Worm (Caenorhabditis elegans) whole organism, mixed stage, embryonic: Measurements from ENCODE around the gene F56F11.4.

ENCODE experiments used
- blmp-1 ChIP-seq: fragments of 150-350 bp; optimal IDR thresholded peaks from 2 replicates; lab custom pipeline; 2014; ENCODE audit warnings: missing biosample characterization, missing genetic modification characterization
- cnd-1 ChIP-seq: fragments of 200-800 bp; sonication (Bioruptor generic); optimal IDR thresholded peaks from 2 replicates; lab custom pipeline; 2018; ENCODE audit warnings: mild to moderate bottlenecking, missing genetic modification characterization, missing compliant biosample characterization
- nhr-237 ChIP-seq: fragments of 150-350 bp; optimal IDR thresholded peaks from 2 replicates; lab custom pipeline; 2014; ENCODE audit warnings: missing biosample characterization, missing genetic modification characterization
- nhr-28 ChIP-seq: fragments of 150-350 bp; optimal IDR thresholded peaks from 2 replicates; lab custom pipeline; 2014; ENCODE audit warnings: missing biosample characterization, missing genetic modification characterization
- nhr-76 ChIP-seq: sonication (generic microtip); optimal IDR thresholded peaks from 2 replicates; lab custom pipeline; 2017; ENCODE audit warnings: missing biosample characterization, missing genetic modification characterization
- unc-39 ChIP-seq: fragments of 150-350 bp; optimal IDR thresholded peaks from 2 replicates; lab custom pipeline; 2014; ENCODE audit warnings: missing biosample characterization, missing genetic modification characterization
- unc-62 ChIP-seq: fragments of 150-350 bp; optimal IDR thresholded peaks from 2 replicates; lab custom pipeline; 2014; ENCODE audit warnings: missing biosample characterization, missing genetic modification reagents, missing genetic modification characterization

ce11 chrIII:2826770-2827169 is 29.3 kb upstream of the F56F11.4 start, which contains the start of gene Y71H2AM.1:
- TF ChIP-seq cnd-1 (tag; lab: Kevin White, UChicago) (no peak), nhr-76 (tag; lab: Kevin White, UChicago) (no peak), nhr-28 (tag; lab: Kevin White, UChicago) (no peak), unc-39 (tag; lab: Kevin White, UChicago) (no peak), blmp-1 (no peak), unc-62 (GFP tag; lab: Kevin White, UChicago) (no peak), nhr-237 (tag; lab: Kevin White, UChicago) (no peak)
